Worm (Caenorhabditis elegans) whole organism, young adult: ENCODE measurements around the gene nspg-1.

Experiments
- F52B5.7 ChIP-seq: sonication (generic microtip); optimal IDR thresholded peaks from 2 replicates; lab custom pipeline; 2016; ENCODE audit warnings: mild to moderate bottlenecking, missing genetic modification characterization, missing compliant biosample characterization
- Y67H2A.10 ChIP-seq: fragments of 200-800 bp; sonication (Bioruptor generic); conservative IDR thresholded peaks from 2 replicates; pipeline ENCODE4 v1.3.6; 2022; ENCODE audit warnings: missing genetic modification reagents, missing genetic modification characterization, missing compliant biosample characterization
- ama-1 ChIP-seq, 3 experiments: fragments of 150-350 bp in 1 of 3; sonication (generic microtip) in 2 of 3; optimal IDR thresholded peaks; 2 replicates each; lab custom pipeline; 2014 to 2018; ENCODE audit warnings: missing biosample characterization in 2 of 3, missing genetic modification characterization in 2 of 3, missing genetic modification reagents in 2 of 3
- atf-7 ChIP-seq: sonication (generic microtip); optimal IDR thresholded peaks from 2 replicates; lab custom pipeline; 2017; ENCODE audit warnings: mild to moderate bottlenecking, missing genetic modification characterization, missing compliant biosample characterization
- gei-17 ChIP-seq: fragments of 200-800 bp; sonication (Bioruptor generic); optimal IDR thresholded peaks from 2 replicates; lab custom pipeline; 2018; ENCODE audit warnings: mild to moderate bottlenecking, missing genetic modification characterization, missing compliant biosample characterization
- lag-1 ChIP-seq: fragments of 200-800 bp; sonication (Bioruptor generic); IDR thresholded peaks from 2 replicates; pipeline ENCODE4 v1.3.6; 2022; ENCODE audit warnings: missing genetic modification reagents, missing genetic modification characterization, missing compliant biosample characterization
- let-526 ChIP-seq: fragments of 200-800 bp; sonication (Bioruptor generic); IDR thresholded peaks from 2 replicates; pipeline ENCODE4 v1.3.6; 2022; ENCODE audit warnings: missing genetic modification reagents, missing genetic modification characterization, missing compliant biosample characterization
- lin-54 ChIP-seq: fragments of 200-800 bp; sonication (Bioruptor generic); optimal IDR thresholded peaks from 2 replicates; lab custom pipeline; 2018; ENCODE audit warnings: mild to moderate bottlenecking, missing genetic modification characterization, missing compliant biosample characterization
- nfya-1 ChIP-seq: sonication (generic microtip); optimal IDR thresholded peaks from 2 replicates; lab custom pipeline; 2017; ENCODE audit warnings: antibody characterized with exemption, missing compliant biosample characterization, missing genetic modification characterization, borderline replicate concordance; ENCODE audit not compliant: insufficient read depth
- repo-1 ChIP-seq: sonication (generic microtip); optimal IDR thresholded peaks from 2 replicates; lab custom pipeline; 2017; ENCODE audit warnings: mild to moderate bottlenecking, missing genetic modification characterization, missing compliant biosample characterization
- tlf-1 ChIP-seq: fragments of 200-800 bp; sonication (Bioruptor generic); optimal IDR thresholded peaks from 2 replicates; lab custom pipeline; 2018; ENCODE audit warnings: mild to moderate bottlenecking, missing genetic modification characterization, missing compliant biosample characterization
- unc-62 ChIP-seq: fragments of 150-350 bp; optimal IDR thresholded peaks from 2 replicates; lab custom pipeline; 2014; ENCODE audit warnings: missing biosample characterization, missing genetic modification reagents, missing genetic modification characterization
- zim-3 ChIP-seq: sonication (generic microtip); optimal IDR thresholded peaks from 2 replicates; lab custom pipeline; 2017; ENCODE audit warnings: mild to moderate bottlenecking, missing genetic modification characterization, moderate library complexity, missing compliant biosample characterization
- ztf-28 ChIP-seq: fragments of 200-800 bp; sonication (Bioruptor generic); IDR thresholded peaks from 2 replicates; pipeline ENCODE4 v1.3.6; 2022; ENCODE audit warnings: missing genetic modification reagents, missing genetic modification characterization, missing compliant biosample characterization

ce11 chrV:12867997-12868396, at the start of gene nspg-1:
- TF ChIP-seq unc-62 (GFP tag; lab: Kevin White, UChicago) (no peak), ama-1 (optimal IDR thresholded peaks at IDR 0.05; lab: Kevin White, UChicago) (no peak), ama-1 (GFP tag; optimal IDR thresholded peaks at IDR 0.05; lab: Kevin White, UChicago) (no peak), F52B5.7 (no peak), gei-17 (no peak), zim-3 (tag; lab: Kevin White, UChicago) (no peak), lin-54 (GFP tag; lab: Kevin White, UChicago) (no peak), tlf-1 (no peak), ztf-28 (no peak), repo-1 (tag; lab: Kevin White, UChicago) (no peak), let-526 (no peak), Y67H2A.10 (GFP tag; lab: Robert Waterston, UW) (no peak), nfya-1 (tag; lab: Kevin White, UChicago) (no peak), lag-1 (GFP tag; lab: Robert Waterston, UW) (no peak), atf-7 (tag; lab: Kevin White, UChicago) (no peak)
